Fruit fly (Drosophila melanogaster): ENCODE measurements around the gene CG5412.

CG5412 gene

dm6 chr3R:20594194-20595144, 17.6 kb downstream of the CG5412 start (continued):
- peak; percentile 81 for TF ChIP-seq CG10654 (GFP tag; optimal IDR thresholded peaks at IDR 0.05)
- no peak for TF ChIP-seq CG7928 (GFP tag; optimal IDR thresholded peaks at IDR 0.05)
- TF ChIP-seq nerfin-2 (GFP tag; IDR thresholded peaks at IDR 0.05; ENCODE audit: partially characterized antibody) = no peak
- TF ChIP-seq Dip2 (GFP tag; IDR thresholded peaks at IDR 0.05) = no peak
- TF ChIP-seq CG6854 (GFP tag; optimal IDR thresholded peaks at IDR 0.05) = peak; percentile 41
- peak; percentile 67 for TF ChIP-seq Ada2b (GFP tag; IDR thresholded peaks at IDR 0.05)
- TF ChIP-seq chinmo (GFP tag; IDR thresholded peaks at IDR 0.05; ENCODE audit: partially characterized antibody) = no peak
- no peak for TF ChIP-seq luna (GFP tag; optimal IDR thresholded peaks at IDR 0.05)
- peak; percentile 96 for TF ChIP-seq CG7839 (tag; optimal IDR thresholded peaks at IDR 0.05)
- no peak for TF ChIP-seq tx (GFP tag; optimal IDR thresholded peaks at IDR 0.05)
- no peak for TF ChIP-seq Hr39 (optimal IDR thresholded peaks at IDR 0.05)
- peak; percentile 36 for TF ChIP-seq CG34376 (GFP tag; optimal IDR thresholded peaks at IDR 0.05)
- peak; percentile 52 for TF ChIP-seq CG4730 (GFP tag; IDR thresholded peaks at IDR 0.05)
- TF ChIP-seq nmo (GFP tag; optimal IDR thresholded peaks at IDR 0.05) = peak; percentile 98
- peak; percentile 73 for TF ChIP-seq Ets65A (GFP tag)
- no peak for TF ChIP-seq CG13287 (GFP tag; IDR thresholded peaks at IDR 0.05; ENCODE audit: partially characterized antibody)
- TF ChIP-seq CG9817 (tag; optimal IDR thresholded peaks at IDR 0.05) = peak; percentile 75
- TF ChIP-seq Lpt (GFP tag; optimal IDR thresholded peaks at IDR 0.05) = no peak
- peak; percentile 49; the same call in 1 of the 2 replicates for TF ChIP-seq CG1024 (GFP tag; IDR thresholded peaks at IDR 0.05)
- no peak for TF ChIP-seq gcm2 (GFP tag; optimal IDR thresholded peaks at IDR 0.05)
- TF ChIP-seq z (GFP tag; IDR thresholded peaks at IDR 0.05) = no peak
- TF ChIP-seq CG12071 (GFP tag; optimal IDR thresholded peaks at IDR 0.05) = no peak
- TF ChIP-seq CG11085 (GFP tag; IDR thresholded peaks at IDR 0.05) = peak; percentile 29; the same call in 1 of the 2 replicates
- TF ChIP-seq CG4404 (GFP tag; IDR thresholded peaks at IDR 0.05) = peak; percentile 81
- TF ChIP-seq CG11695 (GFP tag; IDR thresholded peaks at IDR 0.05) = peak; percentile 93
- no peak for TF ChIP-seq CG7963 (GFP tag; IDR thresholded peaks at IDR 0.05; ENCODE audit: partially characterized antibody)
- peak; percentile 25 for TF ChIP-seq CG33213 (GFP tag; optimal IDR thresholded peaks at IDR 0.05)
- no peak for TF ChIP-seq mld (GFP tag; IDR thresholded peaks at IDR 0.05; ENCODE audit: partially characterized antibody)
- peak in 1 of 2 experiments; percentile 21 for TF ChIP-seq chif (GFP tag; optimal IDR thresholded peaks at IDR 0.05)
- TF ChIP-seq unpg (GFP tag; optimal IDR thresholded peaks at IDR 0.05) = peak; percentile 94
- peak; percentile 82 for TF ChIP-seq CG12104 (GFP tag; optimal IDR thresholded peaks at IDR 0.05)
- TF ChIP-seq hbn (GFP tag; IDR thresholded peaks at IDR 0.05; ENCODE audit: partially characterized antibody) = no peak
- TF ChIP-seq zen2 (GFP tag; IDR thresholded peaks at IDR 0.05; ENCODE audit: partially characterized antibody) = no peak
- peak; percentile 11 for TF ChIP-seq jing (GFP tag; optimal IDR thresholded peaks at IDR 0.05)
- TF ChIP-seq corto (GFP tag; optimal IDR thresholded peaks at IDR 0.05) = no peak
- peak; percentile 84 for TF ChIP-seq Usf (GFP tag; optimal IDR thresholded peaks at IDR 0.05)
- peak; percentile 37 for TF ChIP-seq CTCF (GFP tag; optimal IDR thresholded peaks at IDR 0.05)
- TF ChIP-seq disco-r (GFP tag; optimal IDR thresholded peaks at IDR 0.05) = no peak
- TF ChIP-seq Taf1 (GFP tag; IDR thresholded peaks at IDR 0.05) = no peak
- peak in 1 of 2 experiments; percentile 74 for TF ChIP-seq Trl (optimal IDR thresholded peaks at IDR 0.05)
- no peak for TF ChIP-seq Trl (GFP tag; optimal IDR thresholded peaks at IDR 0.05)
- no peak for TF ChIP-seq vfl (GFP tag; optimal IDR thresholded peaks at IDR 0.05)
- peak; percentile 91 for TF ChIP-seq ATbp (GFP tag; optimal IDR thresholded peaks at IDR 0.05)
- TF ChIP-seq repo (GFP tag; optimal IDR thresholded peaks at IDR 0.05) = no peak
- TF ChIP-seq CG2712 (tag; optimal IDR thresholded peaks at IDR 0.05) = peak; percentile 98
- peak; percentile 85 for TF ChIP-seq CG9437 (GFP tag; optimal IDR thresholded peaks at IDR 0.05)
- peak; percentile 69; the same call in 2 of the 3 replicates for TF ChIP-seq CG11093 (GFP tag; IDR thresholded peaks at IDR 0.05)
- peak; percentile 31 for TF ChIP-seq TFAM (GFP tag; optimal IDR thresholded peaks at IDR 0.05)
- TF ChIP-seq fu2 (GFP tag; optimal IDR thresholded peaks at IDR 0.05) = no peak
- TF ChIP-seq Hey (tag; optimal IDR thresholded peaks at IDR 0.05) = no peak

Measured in whole organism, embryonic.